Fruit fly (Drosophila melanogaster) whole organism, embryonic: ENCODE measurements around the gene CG42716.

Source experiments
- Adf1 ChIP-seq: fragments of 200-800 bp; sonication (Bioruptor generic); IDR thresholded peaks from 2 replicates; pipeline ENCODE4 v1.3.6; 2022; ENCODE audit warnings: missing biosample characterization, missing genetic modification characterization
- Blimp-1 ChIP-seq: fragments of 200-800 bp; sonication (Bioruptor generic); optimal IDR thresholded peaks from 3 replicates; lab custom pipeline; 2018; ENCODE audit warnings: missing biosample characterization, missing genetic modification characterization, mild to moderate bottlenecking, moderate library complexity, missing genetic modification reagents
- BtbVII ChIP-seq: fragments of 200-800 bp; sonication (Bioruptor generic); optimal IDR thresholded peaks from 3 replicates; lab custom pipeline; 2017; ENCODE audit warnings: missing biosample characterization, mild to moderate bottlenecking, missing genetic modification characterization
- CG14667 ChIP-seq: fragments of 200-800 bp; sonication (Bioruptor generic); IDR thresholded peaks from 2 replicates; pipeline ENCODE4 v1.3.6; 2022; ENCODE audit warnings: missing biosample characterization, missing genetic modification characterization
- CG17328 ChIP-seq: fragments of 200-800 bp; sonication (Bioruptor generic); IDR thresholded peaks from 2 replicates; pipeline ENCODE4 v1.3.6; 2022; ENCODE audit warnings: missing biosample characterization, missing genetic modification characterization
- CG32772 ChIP-seq: fragments of 200-800 bp; sonication (Bioruptor generic); IDR thresholded peaks from 2 replicates; pipeline ENCODE4 v1.3.6; 2022; ENCODE audit warnings: missing biosample characterization, missing genetic modification characterization
- CG33557 ChIP-seq: fragments of 200-800 bp; sonication (Bioruptor generic); optimal IDR thresholded peaks from 2 replicates; lab custom pipeline; 2019; ENCODE audit warnings: missing biosample characterization, mild to moderate bottlenecking, missing genetic modification characterization, moderate library complexity
- CG34224 ChIP-seq: fragments of 200-800 bp; sonication (Bioruptor generic); IDR thresholded peaks from 3 replicates; pipeline ENCODE4 v1.3.6; 2022; ENCODE audit warnings: missing biosample characterization, missing genetic modification characterization; ENCODE audit not compliant: partially characterized antibody
- CG42726 ChIP-seq: fragments of 200-800 bp; sonication (Bioruptor generic); IDR thresholded peaks from 2 replicates; pipeline ENCODE4 v1.3.6; 2022; ENCODE audit warnings: missing biosample characterization, missing genetic modification characterization; ENCODE audit not compliant: partially characterized antibody
- CG4360 ChIP-seq: fragments of 200-800 bp; sonication (Bioruptor generic); IDR thresholded peaks from 2 replicates; pipeline ENCODE4 v1.3.6; 2022; ENCODE audit warnings: missing biosample characterization, missing genetic modification characterization
- CG4730 ChIP-seq: fragments of 200-800 bp; sonication (Bioruptor generic); IDR thresholded peaks from 2 replicates; pipeline ENCODE4 v1.3.6; 2022; ENCODE audit warnings: missing biosample characterization, missing genetic modification characterization
- CG5953 ChIP-seq: fragments of 200-800 bp; sonication (Bioruptor generic); IDR thresholded peaks from 2 replicates; pipeline ENCODE4 v1.3.6; 2022; ENCODE audit warnings: missing biosample characterization, missing genetic modification characterization
- CG6175 ChIP-seq: fragments of 200-800 bp; sonication (Bioruptor generic); IDR thresholded peaks from 3 replicates; pipeline ENCODE4 v1.3.6; 2022; ENCODE audit warnings: missing biosample characterization, missing genetic modification characterization
- CG6765 ChIP-seq: fragments of 200-800 bp; sonication (Bioruptor generic); optimal IDR thresholded peaks from 3 replicates; lab custom pipeline; 2017; ENCODE audit warnings: missing biosample characterization, mild to moderate bottlenecking, missing genetic modification characterization
- CG7745 ChIP-seq: fragments of 200-800 bp; sonication (Bioruptor generic); optimal IDR thresholded peaks from 2 replicates; lab custom pipeline; 2018; ENCODE audit warnings: missing biosample characterization, mild to moderate bottlenecking, missing genetic modification characterization, moderate library complexity
- CG9817 ChIP-seq: fragments of 200-800 bp; sonication (Bioruptor generic); optimal IDR thresholded peaks from 2 replicates; lab custom pipeline; 2018; ENCODE audit warnings: missing biosample characterization, mild to moderate bottlenecking, missing genetic modification characterization, moderate library complexity
- CG9932 ChIP-seq: fragments of 200-800 bp; sonication (Bioruptor generic); IDR thresholded peaks from 2 replicates; pipeline ENCODE4 v1.3.6; 2022; ENCODE audit warnings: missing biosample characterization, missing genetic modification characterization
- Chrac-16 ChIP-seq: fragments of 200-800 bp; sonication (Bioruptor generic); optimal IDR thresholded peaks from 3 replicates; lab custom pipeline; 2016; ENCODE audit warnings: missing biosample characterization, missing genetic modification characterization
- Dek ChIP-seq: fragments of 200-800 bp; sonication (Bioruptor generic); optimal IDR thresholded peaks from 3 replicates; lab custom pipeline; 2019; ENCODE audit warnings: missing biosample characterization, mild to moderate bottlenecking, missing genetic modification characterization, moderate library complexity
- ERR ChIP-seq: fragments of 200-800 bp; sonication (Bioruptor generic); optimal IDR thresholded peaks from 2 replicates; lab custom pipeline; 2016; ENCODE audit warnings: missing biosample characterization, missing genetic modification characterization
- Eip74EF ChIP-seq, 2 experiments: fragments of 200-800 bp in 1 of 2; fragments of >200 bp in 1 of 2; sonication (Bioruptor generic) in 1 of 2; optimal IDR thresholded peaks; 2 replicates each; lab custom pipeline; 2017 to 2019; ENCODE audit warnings: missing biosample characterization in 2 of 2, missing genetic modification characterization in 2 of 2, mild to moderate bottlenecking in 1 of 2, moderate library complexity in 1 of 2
- Fer2 ChIP-seq: fragments of 200-800 bp; sonication (Bioruptor generic); optimal IDR thresholded peaks from 2 replicates; lab custom pipeline; 2018; ENCODE audit warnings: missing biosample characterization, mild to moderate bottlenecking, missing genetic modification characterization, moderate library complexity
- HHEX ChIP-seq: fragments of 200-800 bp; sonication (Bioruptor generic); optimal IDR thresholded peaks from 3 replicates; lab custom pipeline; 2017; ENCODE audit warnings: missing biosample characterization, mild to moderate bottlenecking, missing genetic modification characterization, missing genetic modification reagents
- Hey ChIP-seq: fragments of 200-800 bp; sonication (Bioruptor generic); optimal IDR thresholded peaks from 3 replicates; lab custom pipeline; 2018; ENCODE audit warnings: missing biosample characterization, mild to moderate bottlenecking, missing genetic modification characterization
- Meics ChIP-seq: fragments of 200-800 bp; sonication (Bioruptor generic); optimal IDR thresholded peaks from 2 replicates; lab custom pipeline; 2017; ENCODE audit warnings: missing biosample characterization, mild to moderate bottlenecking, missing genetic modification characterization
- Nf-YB ChIP-seq: fragments of 200-800 bp; sonication (Bioruptor generic); optimal IDR thresholded peaks from 3 replicates; lab custom pipeline; 2019; ENCODE audit warnings: missing biosample characterization, mild to moderate bottlenecking, missing genetic modification characterization, moderate library complexity
- NfI ChIP-seq: fragments of 200-800 bp; sonication (Bioruptor generic); optimal IDR thresholded peaks from 3 replicates; lab custom pipeline; 2018; ENCODE audit warnings: missing biosample characterization, mild to moderate bottlenecking, missing genetic modification characterization, moderate library complexity
- Ravus ChIP-seq: fragments of 200-800 bp; sonication (Bioruptor generic); IDR thresholded peaks from 2 replicates; pipeline ENCODE4 v1.3.6; 2022; ENCODE audit warnings: missing biosample characterization, missing genetic modification characterization
- Rx ChIP-seq: fragments of 200-800 bp; sonication (Bioruptor generic); IDR thresholded peaks from 2 replicates; pipeline ENCODE4 v1.3.6; 2022; ENCODE audit warnings: missing biosample characterization, missing genetic modification characterization
- Side ChIP-seq: fragments of 200-800 bp; sonication (Bioruptor generic); optimal IDR thresholded peaks from 2 replicates; lab custom pipeline; 2016; ENCODE audit warnings: missing biosample characterization, missing genetic modification characterization
- Sry-β ChIP-seq: fragments of 200-800 bp; sonication (Bioruptor generic); optimal IDR thresholded peaks from 2 replicates; lab custom pipeline; 2018; ENCODE audit warnings: missing biosample characterization, mild to moderate bottlenecking, missing genetic modification characterization, moderate library complexity
- Stat92E ChIP-seq, 3 experiments: fragments of >200 bp in 2 of 3; fragments of 200-800 bp in 1 of 3; sonication (Bioruptor generic) in 1 of 3; optimal IDR thresholded peaks; 2 replicates each; lab custom pipeline; 2017 to 2019; ENCODE audit warnings: missing biosample characterization in 3 of 3, missing genetic modification characterization in 3 of 3, mild to moderate bottlenecking in 1 of 3, moderate library complexity in 1 of 3
- YL-1 ChIP-seq: fragments of 200-800 bp; sonication (Bioruptor generic); optimal IDR thresholded peaks from 3 replicates; lab custom pipeline; 2017; ENCODE audit warnings: missing biosample characterization, mild to moderate bottlenecking, missing genetic modification characterization
- aop ChIP-seq: fragments of 200-800 bp; sonication (Bioruptor generic); IDR thresholded peaks from 2 replicates; pipeline ENCODE4 v1.3.6; 2022; ENCODE audit warnings: missing biosample characterization, missing genetic modification characterization
- ap ChIP-seq: fragments of 200-800 bp; sonication (Bioruptor generic); IDR thresholded peaks from 2 replicates; pipeline ENCODE4 v1.3.6; 2022; ENCODE audit warnings: missing biosample characterization, missing genetic modification characterization
- bsh ChIP-seq, 2 experiments: fragments of 200-800 bp; sonication (Bioruptor generic); optimal IDR thresholded peaks; 2 replicates each; lab custom pipeline; 2017 to 2018; ENCODE audit warnings: mild to moderate bottlenecking in 2 of 2, missing biosample characterization in 2 of 2, missing genetic modification characterization in 2 of 2, moderate library complexity in 1 of 2
- cwo ChIP-seq: fragments of 200-800 bp; sonication (Bioruptor generic); optimal IDR thresholded peaks from 3 replicates; lab custom pipeline; 2017; ENCODE audit warnings: missing biosample characterization, missing genetic modification characterization, mild to moderate bottlenecking, moderate library complexity, missing genetic modification reagents
- dati ChIP-seq: fragments of 200-800 bp; sonication (Bioruptor generic); IDR thresholded peaks from 2 replicates; pipeline ENCODE4 v1.3.6; 2022; ENCODE audit warnings: missing biosample characterization, missing genetic modification characterization
- dysf ChIP-seq: fragments of 200-800 bp; sonication (Bioruptor generic); IDR thresholded peaks from 3 replicates; pipeline ENCODE4 v1.3.6; 2022; ENCODE audit warnings: missing biosample characterization, missing genetic modification characterization
- gem ChIP-seq: fragments of 200-800 bp; sonication (Bioruptor generic); optimal IDR thresholded peaks from 2 replicates; lab custom pipeline; 2019; ENCODE audit warnings: missing biosample characterization, mild to moderate bottlenecking, missing genetic modification characterization, moderate library complexity
- lbe ChIP-seq: fragments of 200-800 bp; sonication (Bioruptor generic); optimal IDR thresholded peaks from 2 replicates; lab custom pipeline; 2016; ENCODE audit warnings: missing biosample characterization, mild to moderate bottlenecking, missing genetic modification characterization
- nmo ChIP-seq: fragments of 200-800 bp; sonication (Bioruptor generic); optimal IDR thresholded peaks from 2 replicates; lab custom pipeline; 2018; ENCODE audit warnings: missing biosample characterization, mild to moderate bottlenecking, missing genetic modification characterization, moderate library complexity
- pnt ChIP-seq: fragments of 200-800 bp; sonication (Bioruptor generic); optimal IDR thresholded peaks from 3 replicates; lab custom pipeline; 2016; ENCODE audit warnings: missing biosample characterization, missing genetic modification characterization
- shn ChIP-seq: fragments of 200-800 bp; sonication (Bioruptor generic); optimal IDR thresholded peaks from 3 replicates; lab custom pipeline; 2016; ENCODE audit warnings: missing biosample characterization, missing genetic modification characterization
- sob ChIP-seq: fragments of 200-800 bp; sonication (Bioruptor generic); IDR thresholded peaks from 2 replicates; pipeline ENCODE4 v1.3.6; 2022; ENCODE audit warnings: missing biosample characterization, missing genetic modification characterization
- twi ChIP-seq: fragments of 200-800 bp; optimal IDR thresholded peaks from 2 replicates; lab custom pipeline; 2019; ENCODE audit warnings: missing biosample characterization, mild to moderate bottlenecking, missing genetic modification characterization, moderate library complexity
- unc-4 ChIP-seq: fragments of 200-800 bp; sonication (Bioruptor generic); IDR thresholded peaks from 2 replicates; pipeline ENCODE4 v1.3.6; 2022; ENCODE audit warnings: missing biosample characterization, missing genetic modification characterization; ENCODE audit not compliant: partially characterized antibody
- usp ChIP-seq: fragments of >200 bp; optimal IDR thresholded peaks from 2 replicates; lab custom pipeline; 2017; ENCODE audit warnings: missing biosample characterization, missing genetic modification characterization

The CG42716 gene

DNA sequence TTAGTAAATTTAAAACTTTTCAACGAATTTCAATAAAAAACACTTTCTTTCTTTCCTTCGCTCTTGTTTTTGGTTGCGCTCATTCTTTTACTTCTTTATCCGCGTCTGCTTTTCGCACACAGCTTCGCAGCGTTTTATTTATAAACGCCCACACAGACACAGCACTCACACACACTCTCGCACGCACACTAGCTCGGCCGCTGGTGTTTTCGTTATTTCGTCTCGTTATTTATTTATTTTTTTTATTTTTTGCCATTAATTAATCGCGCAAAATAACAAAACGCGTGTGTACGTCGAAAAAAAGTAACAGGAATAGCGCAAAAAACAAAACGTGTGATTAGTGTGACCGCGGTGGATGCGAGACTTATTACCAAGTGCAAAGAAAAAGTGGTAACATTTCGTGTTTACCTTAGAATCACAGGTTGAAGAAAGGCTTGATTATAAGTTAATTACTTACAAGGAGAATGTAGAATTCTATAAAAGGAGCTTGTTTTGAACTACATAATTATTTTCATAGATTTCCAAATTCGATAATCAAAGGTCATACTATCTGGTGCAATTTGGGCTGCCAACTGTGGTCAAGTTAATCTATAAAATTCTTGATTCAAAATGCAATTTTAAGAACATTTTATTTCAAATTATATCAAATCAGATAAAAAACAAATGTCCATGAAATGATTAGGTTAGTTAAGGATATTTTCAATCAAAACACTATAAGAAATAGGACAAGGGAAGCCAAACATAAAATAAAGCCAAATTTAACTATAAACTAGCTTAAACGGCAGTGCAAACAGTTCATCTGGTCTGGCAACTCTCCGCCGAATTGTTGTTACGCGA is 29.0 kb upstream of the CG42716 start, which contains the start of the genes hzg and mRpS31 (continued):
- no peak for TF ChIP-seq lbe (GFP tag; lab: Kevin White, UChicago)
- no peak for TF ChIP-seq Ravus
- no peak for TF ChIP-seq Hey (tag; lab: Kevin White, UChicago)
- TF ChIP-seq unc-4 (GFP tag; lab: Robert Waterston, UW) = no peak
- TF ChIP-seq nmo (GFP tag; lab: Kevin White, UChicago) = peak; percentile 44
- no peak for TF ChIP-seq ERR (GFP tag; lab: Kevin White, UChicago)
- TF ChIP-seq twi (tag; lab: Kevin White, UChicago) = peak; percentile 28
- peak; percentile 60 for TF ChIP-seq Chrac-16 (GFP tag; lab: Kevin White, UChicago)
- no peak for TF ChIP-seq dati (GFP tag; lab: Robert Waterston, UW)
- TF ChIP-seq CG9817 (tag; lab: Kevin White, UChicago) = peak; percentile 67
- peak; percentile 65 for TF ChIP-seq Blimp-1
- no peak for TF ChIP-seq cwo (GFP tag; lab: Kevin White, UChicago)
- TF ChIP-seq Nf-YB = peak; percentile 6
- TF ChIP-seq shn (GFP tag; lab: Kevin White, UChicago) = peak; percentile 46
- peak; percentile 25 for TF ChIP-seq Meics (GFP tag; lab: Kevin White, UChicago)
- peak; percentile 35 for TF ChIP-seq YL-1 (GFP tag; lab: Kevin White, UChicago)
- peak; percentile 20 for TF ChIP-seq Fer2
- peak; percentile 41; the same call in 1 of the 2 replicates for TF ChIP-seq sob (GFP tag; lab: Robert Waterston, UW)
- no peak for TF ChIP-seq CG4360
- no peak for TF ChIP-seq Eip74EF (GFP tag; optimal IDR thresholded peaks at IDR 0.05; lab: Kevin White, UChicago)
- TF ChIP-seq CG6765 (GFP tag; lab: Kevin White, UChicago) = no peak
- peak; percentile 9 for TF ChIP-seq BtbVII (GFP tag; lab: Kevin White, UChicago)
- no peak for TF ChIP-seq CG32772 (GFP tag; lab: Robert Waterston, UW)
- peak; percentile 30 for TF ChIP-seq pnt (GFP tag; lab: Kevin White, UChicago)
- peak; percentile 63 for TF ChIP-seq CG9932 (GFP tag; lab: Robert Waterston, UW)
- TF ChIP-seq Stat92E (GFP tag; optimal IDR thresholded peaks at IDR 0.05; lab: Kevin White, UChicago) = no peak
- TF ChIP-seq CG14667 (GFP tag; lab: Robert Waterston, UW) = no peak
- peak; percentile 31 for TF ChIP-seq CG33557 (GFP tag; lab: Kevin White, UChicago)
- no peak for TF ChIP-seq Adf1 (GFP tag; lab: Robert Waterston, UW)
- no peak for TF ChIP-seq Rx
- TF ChIP-seq Dek (tag; lab: Kevin White, UChicago) = peak; percentile 23
- no peak for TF ChIP-seq ap (GFP tag; lab: Robert Waterston, UW)
- no peak; the same call in 1 of the 2 replicates for TF ChIP-seq CG42726
- TF ChIP-seq Sry-β (GFP tag; lab: Kevin White, UChicago) = peak; percentile 91
- peak; percentile 55 to 81 for TF ChIP-seq bsh (GFP tag; optimal IDR thresholded peaks at IDR 0.05; lab: Kevin White, UChicago)
- peak; percentile 20 for TF ChIP-seq CG7745 (tag; lab: Kevin White, UChicago)
- TF ChIP-seq gem (tag; lab: Kevin White, UChicago) = peak; percentile 77
- no peak for TF ChIP-seq aop
- TF ChIP-seq HHEX = no peak
- TF ChIP-seq CG4730 (GFP tag; lab: Robert Waterston, UW) = no peak
- peak; percentile 46; the same call in 1 of the 3 replicates for TF ChIP-seq dysf
- TF ChIP-seq Side (GFP tag; lab: Kevin White, UChicago) = peak; percentile 39
- no peak for TF ChIP-seq CG34224 (GFP tag; lab: Robert Waterston, UW)
- peak; percentile 44 for TF ChIP-seq NfI (GFP tag; lab: Kevin White, UChicago)
- TF ChIP-seq CG6175 = no peak
- TF ChIP-seq CG17328 (GFP tag; lab: Robert Waterston, UW) = no peak
- TF ChIP-seq usp (GFP tag; lab: Kevin White, UChicago) = no peak
- TF ChIP-seq CG5953 (GFP tag; lab: Robert Waterston, UW) = no peak
